Worm (Caenorhabditis elegans): ENCODE measurements around the gene elmd-1.

- no peak for TF ChIP-seq W03F9.2 (tag; optimal IDR thresholded peaks at IDR 0.05)
- TF ChIP-seq him-1 (tag; optimal IDR thresholded peaks at IDR 0.05): no peak
- no peak for TF ChIP-seq dao-5 (tag; optimal IDR thresholded peaks at IDR 0.05)
Measured at ce11 chrIII:3418906-3419305, 29.2 kb downstream of the elmd-1 start.

Measured in whole organism, L4/young adult.